Fruit fly (Drosophila melanogaster) whole organism, embryonic: Measurements from ENCODE around the gene E2f2.

Experiments
- Adf1 ChIP-seq: fragments of 200-800 bp; sonication (Bioruptor generic); IDR thresholded peaks from 2 replicates; pipeline ENCODE4 v1.3.6; 2022; ENCODE audit warnings: missing biosample characterization, missing genetic modification characterization
- Aef1 ChIP-seq: fragments of 200-800 bp; sonication (Bioruptor generic); IDR thresholded peaks from 3 replicates; pipeline ENCODE4 v1.3.6; 2022; ENCODE audit warnings: missing biosample characterization, missing genetic modification characterization
- Atf-2 ChIP-seq: fragments of 200-800 bp; sonication (Bioruptor generic); optimal IDR thresholded peaks from 2 replicates; lab custom pipeline; 2016; ENCODE audit warnings: missing biosample characterization, missing genetic modification characterization
- CG11560 ChIP-seq: fragments of 200-800 bp; sonication (Bioruptor generic); IDR thresholded peaks from 3 replicates; pipeline ENCODE4 v1.3.6; 2022; ENCODE audit warnings: missing biosample characterization, missing genetic modification characterization
- CG12219 ChIP-seq: fragments of 200-800 bp; sonication (Bioruptor generic); optimal IDR thresholded peaks from 3 replicates; lab custom pipeline; 2018; ENCODE audit warnings: missing biosample characterization, mild to moderate bottlenecking, missing genetic modification characterization
- CG12236 ChIP-seq: fragments of 200-800 bp; sonication (Bioruptor generic); optimal IDR thresholded peaks from 2 replicates; lab custom pipeline; 2016; ENCODE audit warnings: missing biosample characterization, missing genetic modification characterization
- CG12659 ChIP-seq: fragments of 200-800 bp; sonication (Bioruptor generic); optimal IDR thresholded peaks from 3 replicates; lab custom pipeline; 2017; ENCODE audit warnings: mild to moderate bottlenecking, missing biosample characterization, missing genetic modification reagents, missing genetic modification characterization
- CG13123 ChIP-seq: fragments of 200-800 bp; sonication (Bioruptor generic); optimal IDR thresholded peaks from 2 replicates; lab custom pipeline; 2016; ENCODE audit warnings: missing biosample characterization, missing genetic modification characterization
- CG13775 ChIP-seq: fragments of 200-800 bp; sonication (Bioruptor generic); optimal IDR thresholded peaks from 3 replicates; lab custom pipeline; 2017; ENCODE audit warnings: missing biosample characterization, mild to moderate bottlenecking, missing genetic modification characterization
- CG14014 ChIP-seq: fragments of 200-800 bp; sonication (Bioruptor generic); IDR thresholded peaks from 2 replicates; pipeline ENCODE4 v1.3.6; 2022; ENCODE audit warnings: missing biosample characterization, missing genetic modification characterization
- CG16815 ChIP-seq: fragments of 200-800 bp; sonication (Bioruptor generic); optimal IDR thresholded peaks from 3 replicates; lab custom pipeline; 2017; ENCODE audit warnings: missing biosample characterization, mild to moderate bottlenecking, missing genetic modification characterization
- CG17912 ChIP-seq: fragments of 200-800 bp; sonication (Bioruptor generic); optimal IDR thresholded peaks from 2 replicates; lab custom pipeline; 2018; ENCODE audit warnings: missing biosample characterization, mild to moderate bottlenecking, missing genetic modification characterization
- CG18599 ChIP-seq: fragments of 200-800 bp; sonication (Bioruptor generic); optimal IDR thresholded peaks from 3 replicates; lab custom pipeline; 2017; ENCODE audit warnings: missing biosample characterization, missing genetic modification characterization, mild to moderate bottlenecking, moderate library complexity, missing genetic modification reagents
- CG2116 ChIP-seq: fragments of 200-800 bp; sonication (Bioruptor generic); optimal IDR thresholded peaks from 3 replicates; lab custom pipeline; 2018; ENCODE audit warnings: missing biosample characterization, mild to moderate bottlenecking, missing genetic modification characterization
- CG32532 ChIP-seq: fragments of 200-800 bp; sonication (Bioruptor generic); IDR thresholded peaks from 2 replicates; pipeline ENCODE4 v1.3.6; 2022; ENCODE audit warnings: missing biosample characterization, missing genetic modification characterization
- CG3407 ChIP-seq: fragments of 200-800 bp; sonication (Bioruptor generic); optimal IDR thresholded peaks from 2 replicates; lab custom pipeline; 2018; ENCODE audit warnings: missing biosample characterization, mild to moderate bottlenecking, missing genetic modification characterization
- CG3838 ChIP-seq: fragments of 200-800 bp; sonication (Bioruptor generic); optimal IDR thresholded peaks from 3 replicates; lab custom pipeline; 2016; ENCODE audit warnings: missing biosample characterization, missing genetic modification characterization
- CG4282 ChIP-seq: fragments of 200-800 bp; sonication (Bioruptor generic); optimal IDR thresholded peaks from 2 replicates; lab custom pipeline; 2016; ENCODE audit warnings: missing biosample characterization, missing genetic modification characterization
- CG4328 ChIP-seq: fragments of 200-800 bp; sonication (Bioruptor generic); optimal IDR thresholded peaks from 3 replicates; lab custom pipeline; 2017; ENCODE audit warnings: missing biosample characterization, missing genetic modification reagents, missing genetic modification characterization
- CG6175 ChIP-seq: fragments of 200-800 bp; sonication (Bioruptor generic); IDR thresholded peaks from 3 replicates; pipeline ENCODE4 v1.3.6; 2022; ENCODE audit warnings: missing biosample characterization, missing genetic modification characterization
- CG8388 ChIP-seq: fragments of 200-800 bp; sonication (Bioruptor generic); optimal IDR thresholded peaks from 2 replicates; lab custom pipeline; 2019; ENCODE audit warnings: missing biosample characterization, mild to moderate bottlenecking, missing genetic modification characterization, moderate library complexity
- CG9437 ChIP-seq: fragments of 200-800 bp; sonication (Bioruptor generic); optimal IDR thresholded peaks from 2 replicates; lab custom pipeline; 2018; ENCODE audit warnings: missing biosample characterization, mild to moderate bottlenecking, missing genetic modification characterization
- CG9876 ChIP-seq: fragments of 200-800 bp; sonication (Bioruptor generic); optimal IDR thresholded peaks from 2 replicates; lab custom pipeline; 2016; ENCODE audit warnings: missing biosample characterization, missing genetic modification characterization
- Deaf1 ChIP-seq: fragments of 200-800 bp; optimal IDR thresholded peaks from 3 replicates; lab custom pipeline; 2019; ENCODE audit warnings: missing biosample characterization, mild to moderate bottlenecking, missing genetic modification characterization, moderate library complexity
- Dip2 ChIP-seq: fragments of 200-800 bp; sonication (Bioruptor generic); IDR thresholded peaks from 2 replicates; pipeline ENCODE4 v1.3.6; 2022; ENCODE audit warnings: missing biosample characterization, missing genetic modification characterization
- Fer2 ChIP-seq: fragments of 200-800 bp; sonication (Bioruptor generic); optimal IDR thresholded peaks from 2 replicates; lab custom pipeline; 2018; ENCODE audit warnings: missing biosample characterization, mild to moderate bottlenecking, missing genetic modification characterization, moderate library complexity
- Hr78 ChIP-seq, 2 experiments: fragments of 200-800 bp in 1 of 2; fragments of >200 bp in 1 of 2; sonication (Bioruptor generic) in 1 of 2; optimal IDR thresholded peaks; 2 replicates each; lab custom pipeline; 2017 to 2019; ENCODE audit warnings: missing biosample characterization in 2 of 2, missing genetic modification characterization in 2 of 2, mild to moderate bottlenecking in 1 of 2, moderate library complexity in 1 of 2
- Lim3 ChIP-seq: fragments of 200-800 bp; sonication (Bioruptor generic); IDR thresholded peaks from 2 replicates; pipeline ENCODE4 v1.3.6; 2022; ENCODE audit warnings: missing biosample characterization, missing genetic modification characterization
- MESR4 ChIP-seq: fragments of 200-800 bp; sonication (Bioruptor generic); optimal IDR thresholded peaks from 2 replicates; lab custom pipeline; 2018; ENCODE audit warnings: missing biosample characterization, mild to moderate bottlenecking, missing genetic modification characterization, moderate library complexity
- Med ChIP-seq: fragments of 200-800 bp; sonication (Bioruptor generic); peaks from one replicate; lab custom pipeline; 2016; ENCODE audit warnings: missing biosample characterization, missing genetic modification characterization, mild to moderate bottlenecking, inconsistent platforms, moderate library complexity
- Mes4 ChIP-seq: fragments of 200-800 bp; sonication (Bioruptor generic); optimal IDR thresholded peaks from 2 replicates; lab custom pipeline; 2016; ENCODE audit warnings: missing biosample characterization, missing genetic modification characterization
- Spps ChIP-seq: fragments of 200-800 bp; sonication (Bioruptor generic); optimal IDR thresholded peaks from 2 replicates; lab custom pipeline; 2018; ENCODE audit warnings: missing biosample characterization, mild to moderate bottlenecking, missing genetic modification characterization
- Stat92E ChIP-seq, 3 experiments: fragments of >200 bp in 2 of 3; fragments of 200-800 bp in 1 of 3; sonication (Bioruptor generic) in 1 of 3; optimal IDR thresholded peaks; 2 replicates each; lab custom pipeline; 2017 to 2019; ENCODE audit warnings: missing biosample characterization in 3 of 3, missing genetic modification characterization in 3 of 3, mild to moderate bottlenecking in 1 of 3, moderate library complexity in 1 of 3
- ash1 ChIP-seq: fragments of 200-800 bp; sonication (Bioruptor generic); optimal IDR thresholded peaks from 2 replicates; lab custom pipeline; 2018; ENCODE audit warnings: missing biosample characterization, mild to moderate bottlenecking, missing genetic modification characterization
- bowl ChIP-seq: fragments of 200-800 bp; sonication (Bioruptor generic); IDR thresholded peaks from 2 replicates; pipeline ENCODE4 v1.3.6; 2022; ENCODE audit warnings: missing biosample characterization, missing genetic modification characterization
- dimm ChIP-seq: fragments of 200-800 bp; sonication (Bioruptor generic); IDR thresholded peaks from 2 replicates; pipeline ENCODE4 v1.3.6; 2022; ENCODE audit warnings: missing biosample characterization, missing genetic modification characterization
- dysf ChIP-seq: fragments of 200-800 bp; sonication (Bioruptor generic); IDR thresholded peaks from 3 replicates; pipeline ENCODE4 v1.3.6; 2022; ENCODE audit warnings: missing biosample characterization, missing genetic modification characterization
- esg ChIP-seq: fragments of 200-800 bp; sonication (Bioruptor generic); conservative IDR thresholded peaks from 2 replicates; pipeline ENCODE4 v1.3.6; 2022; ENCODE audit warnings: missing biosample characterization, missing genetic modification characterization
- fu2 ChIP-seq: fragments of 200-800 bp; sonication (Bioruptor generic); optimal IDR thresholded peaks from 2 replicates; lab custom pipeline; 2016; ENCODE audit warnings: missing biosample characterization, missing genetic modification characterization
- h ChIP-seq: fragments of >200 bp; optimal IDR thresholded peaks from 2 replicates; lab custom pipeline; 2017
- hbn ChIP-seq: fragments of 200-800 bp; sonication (Bioruptor generic); IDR thresholded peaks from 2 replicates; pipeline ENCODE4 v1.3.6; 2022; ENCODE audit warnings: missing biosample characterization, missing genetic modification characterization; ENCODE audit not compliant: partially characterized antibody
- jumu ChIP-seq: fragments of 200-800 bp; sonication (Bioruptor generic); optimal IDR thresholded peaks from 3 replicates; lab custom pipeline; 2016; ENCODE audit warnings: missing biosample characterization, missing genetic modification characterization
- mld ChIP-seq: fragments of 200-800 bp; sonication (Bioruptor generic); IDR thresholded peaks from 3 replicates; pipeline ENCODE4 v1.3.6; 2022; ENCODE audit warnings: missing biosample characterization, missing genetic modification characterization; ENCODE audit not compliant: partially characterized antibody
- pita ChIP-seq: fragments of 200-800 bp; sonication (Bioruptor generic); optimal IDR thresholded peaks from 2 replicates; lab custom pipeline; 2017; ENCODE audit warnings: missing biosample characterization, mild to moderate bottlenecking, missing genetic modification characterization
- slbo ChIP-seq: fragments of 200-800 bp; sonication (Bioruptor generic); IDR thresholded peaks from 2 replicates; pipeline ENCODE4 v1.3.6; 2022; ENCODE audit warnings: missing biosample characterization, missing genetic modification characterization
- sob ChIP-seq: fragments of 200-800 bp; sonication (Bioruptor generic); IDR thresholded peaks from 2 replicates; pipeline ENCODE4 v1.3.6; 2022; ENCODE audit warnings: missing biosample characterization, missing genetic modification characterization
- stc ChIP-seq: fragments of 200-800 bp; sonication (Bioruptor generic); IDR thresholded peaks from 2 replicates; pipeline ENCODE4 v1.3.6; 2022; ENCODE audit warnings: missing biosample characterization, missing genetic modification characterization
- sug ChIP-seq: fragments of 200-800 bp; optimal IDR thresholded peaks from 2 replicates; lab custom pipeline; 2019; ENCODE audit warnings: missing biosample characterization, mild to moderate bottlenecking, missing genetic modification characterization, moderate library complexity
- tgo ChIP-seq: fragments of 200-800 bp; sonication (Bioruptor generic); IDR thresholded peaks from 3 replicates; pipeline ENCODE4 v1.3.6; 2022; ENCODE audit warnings: missing biosample characterization, missing genetic modification characterization
- zen2 ChIP-seq: fragments of 200-800 bp; sonication (Bioruptor generic); IDR thresholded peaks from 3 replicates; pipeline ENCODE4 v1.3.6; 2022; ENCODE audit warnings: missing biosample characterization, missing genetic modification characterization; ENCODE audit not compliant: partially characterized antibody
- zfh1 ChIP-seq: fragments of 200-800 bp; sonication (Bioruptor generic); IDR thresholded peaks from 3 replicates; pipeline ENCODE4 v1.3.6; 2022; ENCODE audit warnings: missing biosample characterization, missing genetic modification characterization

The E2f2 gene

DNA sequence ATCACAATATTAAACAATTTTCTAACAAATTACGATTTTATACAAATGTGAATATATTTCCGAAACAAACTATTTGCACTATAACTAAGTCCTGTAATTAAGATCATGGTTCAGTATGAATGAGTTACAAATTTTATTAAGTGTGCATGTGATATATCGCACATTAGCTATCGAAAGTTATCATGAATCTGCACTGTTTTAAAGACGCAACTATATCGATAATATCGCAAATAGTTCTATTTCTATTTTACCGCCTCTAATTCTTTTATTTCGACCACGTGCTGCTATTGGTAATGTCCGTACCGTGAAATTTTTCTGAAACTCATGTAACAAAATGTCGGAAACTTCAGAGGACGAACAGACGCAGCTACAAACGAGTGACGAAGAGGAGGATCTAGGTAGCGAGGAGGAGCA lies 13.6 kb downstream of the E2f2 start, which contains the start of gene pths (continued):
- no peak for TF ChIP-seq CG4282 (GFP tag; lab: Kevin White, UChicago)
- TF ChIP-seq Mes4 (GFP tag; lab: Kevin White, UChicago) = peak; percentile 40
- peak; percentile 30 for TF ChIP-seq Atf-2 (GFP tag; lab: Kevin White, UChicago)
- no peak for TF ChIP-seq Spps
- TF ChIP-seq CG16815 (GFP tag; lab: Kevin White, UChicago) = peak; percentile 14
- TF ChIP-seq Stat92E (GFP tag; optimal IDR thresholded peaks at IDR 0.05; lab: Kevin White, UChicago) = no peak
- 0 out of 3 replicates have a peak, but pooled peaks have one; percentile 23 for TF ChIP-seq dysf
- TF ChIP-seq tgo = 0 out of 3 replicates have a peak, but pooled peaks have one; percentile 25
- TF ChIP-seq jumu (GFP tag; lab: Kevin White, UChicago) = peak; percentile 58
- no peak for TF ChIP-seq pita (GFP tag; lab: Kevin White, UChicago)
- TF ChIP-seq Aef1 (GFP tag; lab: Robert Waterston, UW) = peak; percentile 23; the same call in 1 of the 3 replicates
- no peak for TF ChIP-seq CG18599 (GFP tag; lab: Kevin White, UChicago)
- no peak for TF ChIP-seq h
- no peak for TF ChIP-seq CG9437 (GFP tag; lab: Kevin White, UChicago)
- no peak for TF ChIP-seq CG17912 (GFP tag; lab: Kevin White, UChicago)
- peak; percentile 14; the same call in 1 of the 2 replicates for TF ChIP-seq esg (GFP tag; lab: Robert Waterston, UW)
- peak; percentile 22 for TF ChIP-seq CG13123 (GFP tag; lab: Kevin White, UChicago)
- peak; percentile 84 for TF ChIP-seq Med (GFP tag; lab: Kevin White, UChicago)
- TF ChIP-seq CG3407 (GFP tag; lab: Kevin White, UChicago) = no peak
- no peak for TF ChIP-seq Adf1 (GFP tag; lab: Robert Waterston, UW)
- TF ChIP-seq bowl = no peak
- TF ChIP-seq Fer2 = no peak
- no peak; the same call in 2 of the 3 replicates for TF ChIP-seq zen2 (GFP tag; lab: Robert Waterston, UW)
- TF ChIP-seq sob (GFP tag; lab: Robert Waterston, UW) = peak; percentile 79
- TF ChIP-seq Lim3 (GFP tag; lab: Robert Waterston, UW) = no peak
- TF ChIP-seq fu2 = peak; percentile 38
- TF ChIP-seq CG6175 (GFP tag; lab: Robert Waterston, UW) = no peak
- no peak for TF ChIP-seq CG12219
- TF ChIP-seq zfh1 (GFP tag; lab: Robert Waterston, UW) = peak; percentile 58; the same call in 1 of the 3 replicates
- peak; percentile 79 for TF ChIP-seq hbn (GFP tag; lab: Robert Waterston, UW)
- no peak for TF ChIP-seq CG3838 (GFP tag; lab: Kevin White, UChicago)
- no peak for TF ChIP-seq CG12236 (GFP tag; lab: Kevin White, UChicago)
- TF ChIP-seq Deaf1 (tag; lab: Kevin White, UChicago) = no peak
- no peak for TF ChIP-seq CG4328 (GFP tag; lab: Kevin White, UChicago)
- no peak for TF ChIP-seq stc (GFP tag; lab: Robert Waterston, UW)
- TF ChIP-seq MESR4 (GFP tag; lab: Kevin White, UChicago) = peak; percentile 97
- TF ChIP-seq ash1 (GFP tag; lab: Kevin White, UChicago) = no peak
- no peak for TF ChIP-seq Dip2 (GFP tag; lab: Robert Waterston, UW)
- TF ChIP-seq CG14014 (GFP tag; lab: Robert Waterston, UW) = peak; percentile 37; the same call in 1 of the 2 replicates
- TF ChIP-seq mld (GFP tag; lab: Robert Waterston, UW) = no peak; the same call in 2 of the 3 replicates
- TF ChIP-seq CG2116 (GFP tag; lab: Kevin White, UChicago) = peak; percentile 96
- TF ChIP-seq Hr78 (GFP tag; optimal IDR thresholded peaks at IDR 0.05; lab: Kevin White, UChicago) = peak in 1 of 2 experiments; percentile 16
- TF ChIP-seq CG32532 (GFP tag; lab: Robert Waterston, UW) = peak; percentile 65
- TF ChIP-seq slbo (GFP tag; lab: Robert Waterston, UW) = peak; percentile 75
- peak; percentile 61 for TF ChIP-seq CG12659
- no peak for TF ChIP-seq CG8388 (GFP tag; lab: Kevin White, UChicago)
- TF ChIP-seq CG11560 (tag; lab: Robert Waterston, UW) = no peak
- peak; percentile 49 for TF ChIP-seq CG9876 (GFP tag; lab: Kevin White, UChicago)
- TF ChIP-seq CG13775 (GFP tag; lab: Kevin White, UChicago) = peak; percentile 8
- TF ChIP-seq dimm (GFP tag; lab: Robert Waterston, UW) = no peak
- TF ChIP-seq sug = peak; percentile 50
